Worm (Caenorhabditis elegans) whole organism, midembryonic: ENCODE data around the gene Y39H10B.3.

Experiments used
- T22C8.4 ChIP-seq: fragments of 200-800 bp; sonication (Bioruptor generic); IDR thresholded peaks from 2 replicates; pipeline ENCODE4 v1.3.6; 2022; ENCODE audit warnings: missing genetic modification characterization, missing compliant biosample characterization
- cog-1 ChIP-seq: sonication (generic microtip); optimal IDR thresholded peaks from 2 replicates; lab custom pipeline; 2016; ENCODE audit warnings: missing genetic modification characterization, missing compliant biosample characterization
- med-1 ChIP-seq: sonication (generic microtip); optimal IDR thresholded peaks from 2 replicates; lab custom pipeline; 2017; ENCODE audit warnings: missing genetic modification characterization, mild to moderate bottlenecking, missing compliant biosample characterization, antibody characterized with exemption, missing genetic modification reagents; ENCODE audit not compliant: insufficient read depth

DNA sequence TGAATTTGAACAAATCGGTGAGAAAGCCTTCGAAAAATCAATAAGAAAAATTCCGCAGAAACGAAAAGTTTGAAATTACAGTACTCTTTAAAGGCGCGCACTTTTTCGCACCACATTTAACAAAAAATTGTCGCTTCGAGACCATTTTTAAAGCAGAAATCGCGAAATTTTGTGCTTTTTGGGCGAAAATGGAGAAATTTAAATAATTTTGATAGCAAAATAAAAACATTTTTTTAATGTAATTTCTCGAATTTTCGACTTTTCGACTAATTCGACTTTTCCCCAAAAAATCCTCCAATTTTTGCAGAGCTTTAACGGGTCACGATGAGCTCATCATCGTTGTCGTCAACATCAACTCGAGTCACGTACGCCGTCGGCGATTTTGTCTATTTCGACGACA, 34.1 kb downstream of the Y39H10B.3 start, which contains the start of gene lin-40:
- TF ChIP-seq cog-1 (tag; lab: Kevin White, UChicago) = no peak
- TF ChIP-seq T22C8.4 (GFP tag; lab: Robert Waterston, UW) = no peak
- no peak for TF ChIP-seq med-1 (GFP tag; lab: Kevin White, UChicago)
